Fruit fly (Drosophila melanogaster) whole organism, prepupa: ENCODE measurements around the gene CG11498.
A peak's percentile ranks its signal among the peaks of the same experiment; 100 is the strongest.

Source experiments
- CG10669 ChIP-seq: fragments of 200-800 bp; sonication (Bioruptor generic); optimal IDR thresholded peaks from 3 replicates; lab custom pipeline; 2018; ENCODE audit warnings: missing biosample characterization, mild to moderate bottlenecking, missing genetic modification characterization, moderate library complexity
- CG11294 ChIP-seq: fragments of 200-800 bp; sonication (Bioruptor generic); IDR thresholded peaks from 2 replicates; pipeline ENCODE4 v1.3.6; 2022; ENCODE audit warnings: missing biosample characterization, missing genetic modification characterization
- CG11762 ChIP-seq: fragments of 200-800 bp; sonication (Bioruptor generic); optimal IDR thresholded peaks from 3 replicates; lab custom pipeline; 2016; ENCODE audit warnings: missing biosample characterization, missing genetic modification characterization; ENCODE audit not compliant: insufficient read depth
- CG11902 ChIP-seq: fragments of 200-800 bp; sonication (Bioruptor generic); optimal IDR thresholded peaks from 3 replicates; lab custom pipeline; 2016; ENCODE audit warnings: missing biosample characterization, missing genetic modification characterization
- CG15336 ChIP-seq: fragments of 200-800 bp; sonication (Bioruptor generic); IDR thresholded peaks from 2 replicates; pipeline ENCODE4 v1.3.6; 2022; ENCODE audit warnings: missing biosample characterization, missing genetic modification characterization
- CG3032 ChIP-seq: fragments of 200-800 bp; optimal IDR thresholded peaks from 2 replicates; lab custom pipeline; 2019; ENCODE audit warnings: missing biosample characterization, mild to moderate bottlenecking, missing genetic modification characterization, moderate library complexity
- CG31627 ChIP-seq: fragments of 200-800 bp; sonication (Bioruptor generic); optimal IDR thresholded peaks from 3 replicates; lab custom pipeline; 2016; ENCODE audit warnings: missing biosample characterization, missing genetic modification characterization
- CG6163 ChIP-seq: fragments of 200-800 bp; sonication (Bioruptor generic); IDR thresholded peaks from 3 replicates; pipeline ENCODE4 v1.3.6; 2022; ENCODE audit warnings: missing biosample characterization, missing genetic modification characterization
- CG6854 ChIP-seq: fragments of 200-800 bp; sonication (Bioruptor generic); optimal IDR thresholded peaks from 2 replicates; lab custom pipeline; 2017; ENCODE audit warnings: missing biosample characterization, mild to moderate bottlenecking, missing genetic modification characterization
- CG7368 ChIP-seq: fragments of 200-800 bp; sonication (Bioruptor generic); optimal IDR thresholded peaks from 3 replicates; lab custom pipeline; 2016; ENCODE audit warnings: missing biosample characterization, missing genetic modification characterization
- CG8632 ChIP-seq: fragments of 200-800 bp; sonication (Bioruptor generic); optimal IDR thresholded peaks from 3 replicates; lab custom pipeline; 2016; ENCODE audit warnings: missing biosample characterization, missing genetic modification characterization
- CG9139 ChIP-seq: fragments of 200-800 bp; sonication (Bioruptor generic); optimal IDR thresholded peaks from 3 replicates; lab custom pipeline; 2017; ENCODE audit warnings: missing biosample characterization, mild to moderate bottlenecking, missing genetic modification characterization
- Gug ChIP-seq: fragments of 200-800 bp; sonication (Bioruptor generic); IDR thresholded peaks from 2 replicates; pipeline ENCODE4 v1.3.6; 2022; ENCODE audit warnings: missing biosample characterization, missing genetic modification characterization
- Hr38 ChIP-seq: sonication (Bioruptor generic); optimal IDR thresholded peaks from 2 replicates; lab custom pipeline; 2016; ENCODE audit warnings: missing biosample characterization, missing genetic modification characterization
- Hr4 ChIP-seq: fragments of 200-800 bp; sonication (Bioruptor generic); optimal IDR thresholded peaks from 3 replicates; lab custom pipeline; 2016; ENCODE audit warnings: missing biosample characterization, missing genetic modification characterization
- OdsH ChIP-seq: fragments of 200-800 bp; sonication (Bioruptor generic); optimal IDR thresholded peaks from 3 replicates; lab custom pipeline; 2016; ENCODE audit warnings: missing biosample characterization, missing genetic modification characterization
- Smox ChIP-seq: fragments of 200-800 bp; sonication (Bioruptor generic); optimal IDR thresholded peaks from 3 replicates; lab custom pipeline; 2016; ENCODE audit warnings: missing biosample characterization, missing genetic modification characterization
- Sox102F ChIP-seq: fragments of 200-800 bp; sonication (Bioruptor generic); optimal IDR thresholded peaks from 2 replicates; lab custom pipeline; 2016; ENCODE audit warnings: missing biosample characterization, mild to moderate bottlenecking, missing genetic modification characterization
- acj6 ChIP-seq: fragments of 200-800 bp; sonication (Bioruptor generic); optimal IDR thresholded peaks from 3 replicates; lab custom pipeline; 2016; ENCODE audit warnings: missing biosample characterization, missing genetic modification characterization
- cyc ChIP-seq: fragments of 200-800 bp; sonication (Bioruptor generic); optimal IDR thresholded peaks from 3 replicates; lab custom pipeline; 2016; ENCODE audit warnings: missing biosample characterization, missing genetic modification characterization
- dac ChIP-seq: fragments of 200-800 bp; sonication (Bioruptor generic); optimal IDR thresholded peaks from 2 replicates; lab custom pipeline; 2017; ENCODE audit warnings: missing biosample characterization, mild to moderate bottlenecking, missing genetic modification characterization
- eg ChIP-seq: fragments of 200-800 bp; sonication (Bioruptor generic); IDR thresholded peaks from 3 replicates; pipeline ENCODE4 v1.3.6; 2022; ENCODE audit warnings: missing biosample characterization, missing genetic modification characterization
- fd59A ChIP-seq: fragments of 200-800 bp; sonication (Bioruptor generic); optimal IDR thresholded peaks from 2 replicates; lab custom pipeline; 2017; ENCODE audit warnings: missing biosample characterization, mild to moderate bottlenecking, missing genetic modification characterization, missing genetic modification reagents
- fd85E ChIP-seq: fragments of 200-800 bp; sonication (Bioruptor generic); optimal IDR thresholded peaks from 3 replicates; lab custom pipeline; 2016; ENCODE audit warnings: missing biosample characterization, missing genetic modification characterization
- fkh ChIP-seq: fragments of 200-800 bp; sonication (Bioruptor generic); optimal IDR thresholded peaks from 3 replicates; lab custom pipeline; 2017; ENCODE audit warnings: missing biosample characterization, mild to moderate bottlenecking, missing genetic modification characterization, moderate library complexity
- lz ChIP-seq: fragments of 200-800 bp; sonication (Bioruptor generic); optimal IDR thresholded peaks from 3 replicates; lab custom pipeline; 2016; ENCODE audit warnings: missing biosample characterization, missing genetic modification characterization
- net ChIP-seq: fragments of 200-800 bp; sonication (Bioruptor generic); optimal IDR thresholded peaks from 3 replicates; lab custom pipeline; 2016; ENCODE audit warnings: missing biosample characterization, missing genetic modification characterization
- salr ChIP-seq, 2 experiments: fragments of 200-800 bp; sonication (Bioruptor generic); optimal IDR thresholded peaks; 3 replicates each; lab custom pipeline; 2016 to 2018; ENCODE audit warnings: missing biosample characterization in 2 of 2, missing genetic modification characterization in 2 of 2, mild to moderate bottlenecking in 1 of 2
- ss ChIP-seq, 2 experiments: fragments of 200-800 bp; sonication (Bioruptor generic); optimal IDR thresholded peaks; 2 replicates in 1 of 2; 3 replicates in 1 of 2; lab custom pipeline; 2017 to 2018; ENCODE audit warnings: mild to moderate bottlenecking in 2 of 2, missing biosample characterization in 2 of 2, missing genetic modification characterization in 2 of 2, moderate library complexity in 1 of 2
- svp ChIP-seq: fragments of 200-800 bp; sonication (Bioruptor generic); peaks from one replicate; lab custom pipeline; 2016; ENCODE audit warnings: missing biosample characterization, missing genetic modification characterization
- topi ChIP-seq: fragments of 200-800 bp; sonication (Bioruptor generic); optimal IDR thresholded peaks from 3 replicates; lab custom pipeline; 2016; ENCODE audit warnings: missing biosample characterization, missing genetic modification characterization
- vri ChIP-seq: fragments of 200-800 bp; sonication (Bioruptor generic); optimal IDR thresholded peaks from 3 replicates; lab custom pipeline; 2016; ENCODE audit warnings: missing biosample characterization, mild to moderate bottlenecking, missing genetic modification characterization

CG11498 gene

dm6 chr3R:30134063-30135047 lies 25.9 kb downstream of the CG11498 start, which contains the start of gene Tpi (continued):
- TF ChIP-seq dac (no peak), Gug (GFP tag; lab: Robert Waterston, UW) (no peak), fd85E (GFP tag; lab: Kevin White, UChicago) (no peak), fd59A (GFP tag; lab: Kevin White, UChicago) (no peak), Sox102F (peak; percentile 80), OdsH (GFP tag; lab: Kevin White, UChicago) (peak; percentile 73), svp (GFP tag; lab: Kevin White, UChicago) (peak; percentile 93), CG10669 (no peak), Smox (GFP tag; lab: Kevin White, UChicago) (peak; percentile 66), CG11902 (no peak)

dm6 chr3R:30132295-30132694 lies 28.0 kb downstream of the CG11498 start, which contains the start of gene CG31029:
Gene CG31029 (minus strand): TSS chr3R:30132395.
- TF ChIP-seq Hr38 (GFP tag; lab: Kevin White, UChicago), result no peak
- TF ChIP-seq svp (GFP tag; lab: Kevin White, UChicago), result peak; percentile 15
- TF ChIP-seq topi (GFP tag; lab: Kevin White, UChicago), result no peak

- TF ChIP-seq CG15336 (GFP tag; lab: Robert Waterston, UW) (no peak), CG11294 (GFP tag; lab: Robert Waterston, UW) (no peak), CG8632 (no peak), CG7368 (GFP tag; lab: Kevin White, UChicago) (no peak), CG9139 (GFP tag; lab: Kevin White, UChicago) (no peak), eg (no peak), CG6163 (GFP tag; lab: Robert Waterston, UW) (no peak), CG31627 (GFP tag; lab: Kevin White, UChicago) (no peak), Hr4 (no peak), net (GFP tag; lab: Kevin White, UChicago) (no peak), CG11902 (no peak), lz (no peak), ss (GFP tag; optimal IDR thresholded peaks at IDR 0.05; lab: Kevin White, UChicago) (no peak), fd85E (GFP tag; lab: Kevin White, UChicago) (no peak), CG11762 (no peak), fkh (GFP tag; lab: Kevin White, UChicago) (no peak), fd59A (GFP tag; lab: Kevin White, UChicago) (no peak), acj6 (GFP tag; lab: Kevin White, UChicago) (no peak)
Measured at dm6 chr3R:30129019-30129418, 31.3 kb downstream of the CG11498 start, which contains the start of gene Ppi1. Gene Ppi1 (minus strand): TSS chr3R:30129119.

dm6 chr3R:30124635-30125034 lies 35.6 kb downstream of the CG11498 start, which contains the start of gene CG45073:
Gene CG45073 (minus strand): TSS chr3R:30124735.
- no peak for TF ChIP-seq topi (GFP tag; lab: Kevin White, UChicago)
- no peak for TF ChIP-seq fkh (GFP tag; lab: Kevin White, UChicago)
- TF ChIP-seq CG8632, result no peak
- TF ChIP-seq Smox (GFP tag; lab: Kevin White, UChicago), result no peak
- TF ChIP-seq cyc (GFP tag; lab: Kevin White, UChicago), result no peak
- no peak for TF ChIP-seq salr (GFP tag; optimal IDR thresholded peaks at IDR 0.05; lab: Kevin White, UChicago)
- no peak for TF ChIP-seq vri (GFP tag; lab: Kevin White, UChicago)
- no peak for TF ChIP-seq CG3032 (tag; lab: Kevin White, UChicago)
- TF ChIP-seq, all 60 proteins: peak for 0

- TF ChIP-seq CG11762 (no peak), acj6 (GFP tag; lab: Kevin White, UChicago) (no peak), CG7368 (GFP tag; lab: Kevin White, UChicago) (no peak), vri (GFP tag; lab: Kevin White, UChicago) (no peak), Smox (GFP tag; lab: Kevin White, UChicago) (no peak), CG6854 (GFP tag; lab: Kevin White, UChicago) (no peak)
Measured at dm6 chr3R:30123163-30123562, 37.1 kb downstream of the CG11498 start, which contains the start of gene CG45072. Gene CG45072 (minus strand): TSS chr3R:30123263.
